Fruit fly (Drosophila melanogaster) whole organism, adult: ENCODE results near the gene FASN2.

ENCODE experiments used
- CG11617 ChIP-seq: fragments of 200-800 bp; sonication (Bioruptor generic); optimal IDR thresholded peaks from 2 replicates; lab custom pipeline; 2017; ENCODE audit warnings: mild to moderate bottlenecking, missing biosample characterization, missing genetic modification reagents, missing genetic modification characterization
- CG12768 ChIP-seq: fragments of 200-800 bp; sonication (Bioruptor generic); optimal IDR thresholded peaks from 2 replicates; lab custom pipeline; 2017; ENCODE audit warnings: missing biosample characterization, missing genetic modification characterization, mild to moderate bottlenecking, moderate library complexity, missing genetic modification reagents
- CG14711 ChIP-seq: fragments of 200-800 bp; sonication (Bioruptor generic); optimal IDR thresholded peaks from 2 replicates; lab custom pipeline; 2018; ENCODE audit warnings: missing biosample characterization, mild to moderate bottlenecking, missing genetic modification characterization, moderate library complexity
- CG1620 ChIP-seq: fragments of 200-800 bp; sonication (Bioruptor generic); optimal IDR thresholded peaks from 2 replicates; lab custom pipeline; 2016; ENCODE audit warnings: missing biosample characterization, missing genetic modification characterization
- CG33017 ChIP-seq: fragments of 200-800 bp; sonication (Bioruptor generic); optimal IDR thresholded peaks from 2 replicates; lab custom pipeline; 2018; ENCODE audit warnings: missing biosample characterization, mild to moderate bottlenecking, missing genetic modification characterization, moderate library complexity
- CG5204 ChIP-seq: fragments of 200-800 bp; sonication (Bioruptor generic); optimal IDR thresholded peaks from 2 replicates; lab custom pipeline; 2016; ENCODE audit warnings: missing biosample characterization, missing genetic modification characterization
- CG7045 ChIP-seq: fragments of 200-800 bp; sonication (Bioruptor generic); optimal IDR thresholded peaks from 2 replicates; lab custom pipeline; 2017; ENCODE audit warnings: missing biosample characterization, mild to moderate bottlenecking, missing genetic modification characterization
- CG7101 ChIP-seq: fragments of 200-800 bp; sonication (Bioruptor generic); optimal IDR thresholded peaks from 2 replicates; lab custom pipeline; 2018; ENCODE audit warnings: missing biosample characterization, mild to moderate bottlenecking, missing genetic modification characterization, moderate library complexity
- Clk ChIP-seq: fragments of 200-800 bp; sonication (Bioruptor generic); optimal IDR thresholded peaks from 2 replicates; lab custom pipeline; 2017; ENCODE audit warnings: missing biosample characterization, missing genetic modification characterization
- Crg-1 ChIP-seq: fragments of 200-800 bp; sonication (Bioruptor generic); optimal IDR thresholded peaks from 2 replicates; lab custom pipeline; 2016; ENCODE audit warnings: missing biosample characterization, missing genetic modification characterization
- Hr96 ChIP-seq: fragments of 200-800 bp; sonication (Bioruptor generic); optimal IDR thresholded peaks from 2 replicates; lab custom pipeline; 2016; ENCODE audit warnings: missing biosample characterization, missing genetic modification characterization
- Mnt ChIP-seq: fragments of 200-800 bp; sonication (Bioruptor generic); optimal IDR thresholded peaks from 2 replicates; lab custom pipeline; 2016; ENCODE audit warnings: missing biosample characterization, mild to moderate bottlenecking, missing genetic modification characterization
- bab1 ChIP-seq: fragments of 200-800 bp; sonication (Bioruptor generic); optimal IDR thresholded peaks from 3 replicates; lab custom pipeline; 2019; ENCODE audit warnings: missing biosample characterization, mild to moderate bottlenecking, missing genetic modification characterization, moderate library complexity
- cic ChIP-seq: fragments of 200-800 bp; sonication (Bioruptor generic); optimal IDR thresholded peaks from 2 replicates; lab custom pipeline; 2017; ENCODE audit warnings: missing biosample characterization, mild to moderate bottlenecking, missing genetic modification characterization, moderate library complexity
- cnc ChIP-seq, 2 experiments: fragments of >200 bp; optimal IDR thresholded peaks; 2 replicates each; lab custom pipeline; 2017
- kay ChIP-seq: fragments of 200-800 bp; sonication (Bioruptor generic); peaks from one replicate; lab custom pipeline; 2016; ENCODE audit warnings: missing biosample characterization, missing genetic modification characterization, borderline replicate concordance
- ovo ChIP-seq: fragments of 200-800 bp; sonication (Bioruptor generic); optimal IDR thresholded peaks from 2 replicates; lab custom pipeline; 2016; ENCODE audit warnings: missing biosample characterization, missing genetic modification characterization
- pad ChIP-seq: fragments of 200-800 bp; sonication (Bioruptor generic); optimal IDR thresholded peaks from 3 replicates; lab custom pipeline; 2017; ENCODE audit warnings: missing biosample characterization, missing genetic modification characterization, mild to moderate bottlenecking, moderate library complexity, missing genetic modification reagents
- tj ChIP-seq: fragments of 200-800 bp; sonication (Bioruptor generic); optimal IDR thresholded peaks from 3 replicates; lab custom pipeline; 2017; ENCODE audit warnings: missing biosample characterization, mild to moderate bottlenecking, missing genetic modification characterization, moderate library complexity
- toe ChIP-seq: fragments of 200-800 bp; sonication (Bioruptor generic); optimal IDR thresholded peaks from 2 replicates; lab custom pipeline; 2016; ENCODE audit warnings: missing biosample characterization, missing genetic modification characterization

The FASN2 gene

dm6 chr2L:3043647-3044046, at the start of gene FASN2:
Gene FASN2 (plus strand): TSS chr2L:3043947.
- TF ChIP-seq CG7101 (tag; lab: Kevin White, UChicago) (no peak), tj (GFP tag; lab: Kevin White, UChicago) (no peak), kay (GFP tag; lab: Kevin White, UChicago) (no peak), Clk (no peak), cic (GFP tag; lab: Kevin White, UChicago) (peak; percentile 3), Hr96 (GFP tag; lab: Kevin White, UChicago) (no peak)

- no peak for TF ChIP-seq CG7045 (GFP tag; lab: Kevin White, UChicago)
- no peak for TF ChIP-seq CG1620 (GFP tag; lab: Kevin White, UChicago)
- peak; percentile 61 for TF ChIP-seq tj (GFP tag; lab: Kevin White, UChicago)
- TF ChIP-seq CG7101 (tag; lab: Kevin White, UChicago) = no peak
- no peak for TF ChIP-seq CG11617
- TF ChIP-seq CG5204 (GFP tag; lab: Kevin White, UChicago) = no peak
- TF ChIP-seq toe (GFP tag; lab: Kevin White, UChicago) = no peak
- TF ChIP-seq bab1 = peak; percentile 19
- TF ChIP-seq Mnt (GFP tag; lab: Kevin White, UChicago) = no peak
These were observed 44.6 kb upstream of the FASN2 start, which contains the start of gene Ccdc85 for dm6 chr2L:2999113-2999512. Gene Ccdc85 (plus strand): TSS chr2L:2999286.

- TF ChIP-seq CG11617 (no peak), kay (GFP tag; lab: Kevin White, UChicago) (no peak), CG5204 (GFP tag; lab: Kevin White, UChicago) (no peak), CG7045 (GFP tag; lab: Kevin White, UChicago) (no peak), Mnt (GFP tag; lab: Kevin White, UChicago) (no peak), Crg-1 (GFP tag; lab: Kevin White, UChicago) (no peak), bab1 (no peak), ovo (no peak), Clk (no peak)
These were observed 44.1 kb upstream of the FASN2 start for dm6 chr2L:2999609-3000008.

- TF ChIP-seq tj (GFP tag; lab: Kevin White, UChicago) (no peak), pad (GFP tag; lab: Kevin White, UChicago) (no peak), CG14711 (tag; lab: Kevin White, UChicago) (no peak), CG5204 (GFP tag; lab: Kevin White, UChicago) (no peak)
These were observed 43.2 kb upstream of the FASN2 start for dm6 chr2L:3000517-3000934.

DNA sequence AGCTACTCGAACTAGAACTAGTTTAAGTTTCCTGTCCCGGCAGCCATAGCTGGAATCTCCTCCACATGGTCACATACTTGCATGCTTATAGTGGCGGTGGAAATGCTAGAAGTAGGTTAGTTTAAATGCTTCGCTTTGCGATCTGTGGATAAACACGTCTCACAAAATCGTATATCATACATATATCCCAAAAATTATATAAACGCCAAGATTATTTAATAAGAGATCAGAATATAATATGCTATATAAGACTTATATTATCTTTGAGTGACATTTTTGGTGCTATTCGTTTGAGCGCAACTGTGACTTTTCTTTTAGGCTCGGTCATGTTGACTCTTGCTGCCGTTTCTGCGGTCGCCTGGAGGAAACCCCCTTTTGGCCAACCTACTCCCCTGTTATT, 41.8 kb upstream of the FASN2 start:
- TF ChIP-seq CG14711 (tag; lab: Kevin White, UChicago) = no peak
- no peak for TF ChIP-seq Clk
- no peak for TF ChIP-seq Mnt (GFP tag; lab: Kevin White, UChicago)
- no peak for TF ChIP-seq CG7045 (GFP tag; lab: Kevin White, UChicago)
- TF ChIP-seq CG7101 (tag; lab: Kevin White, UChicago) = no peak
- no peak for TF ChIP-seq CG11617
- TF ChIP-seq Crg-1 (GFP tag; lab: Kevin White, UChicago) = no peak
- TF ChIP-seq CG12768 (GFP tag; lab: Kevin White, UChicago) = no peak
- TF ChIP-seq ovo = no peak
- TF ChIP-seq pad (GFP tag; lab: Kevin White, UChicago) = no peak
- no peak for TF ChIP-seq cic (GFP tag; lab: Kevin White, UChicago)
- no peak for TF ChIP-seq CG5204 (GFP tag; lab: Kevin White, UChicago)
- TF ChIP-seq Hr96 (GFP tag; lab: Kevin White, UChicago) = no peak
- TF ChIP-seq tj (GFP tag; lab: Kevin White, UChicago) = no peak
- no peak for TF ChIP-seq cnc (optimal IDR thresholded peaks at IDR 0.05; lab: Kevin White, UChicago)
- no peak for TF ChIP-seq CG33017 (tag; lab: Kevin White, UChicago)

DNA sequence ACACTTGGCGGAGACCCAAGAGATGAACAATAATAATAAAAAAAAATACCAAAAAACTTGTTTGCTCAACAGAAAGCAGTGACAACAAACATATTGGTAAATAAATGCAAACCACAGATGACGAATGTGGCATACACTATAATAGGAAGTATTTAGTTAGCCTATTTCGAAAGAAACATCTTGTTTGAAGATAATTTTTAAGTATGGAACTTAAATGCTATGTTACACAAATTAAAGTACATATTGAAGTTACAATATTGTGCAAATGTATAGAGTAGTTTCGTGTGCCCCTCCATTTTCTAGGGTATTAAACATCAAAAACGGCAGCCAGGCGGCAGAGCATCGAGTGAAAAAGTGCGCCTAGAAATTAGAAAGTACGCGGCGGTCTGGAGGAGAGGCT, 40.3 kb upstream of the FASN2 start:
- no peak for TF ChIP-seq Mnt (GFP tag; lab: Kevin White, UChicago)
- TF ChIP-seq kay (GFP tag; lab: Kevin White, UChicago) = no peak
- TF ChIP-seq tj (GFP tag; lab: Kevin White, UChicago) = no peak
- TF ChIP-seq ovo = no peak
- TF ChIP-seq CG12768 (GFP tag; lab: Kevin White, UChicago) = no peak
- TF ChIP-seq Clk = no peak
- no peak for TF ChIP-seq CG7101 (tag; lab: Kevin White, UChicago)
- no peak for TF ChIP-seq toe (GFP tag; lab: Kevin White, UChicago)
- no peak for TF ChIP-seq CG14711 (tag; lab: Kevin White, UChicago)
- no peak for TF ChIP-seq cnc (optimal IDR thresholded peaks at IDR 0.05; lab: Kevin White, UChicago)
- TF ChIP-seq CG7045 (GFP tag; lab: Kevin White, UChicago) = no peak
- no peak for TF ChIP-seq pad (GFP tag; lab: Kevin White, UChicago)
- TF ChIP-seq Hr96 (GFP tag; lab: Kevin White, UChicago) = no peak
- no peak for TF ChIP-seq Crg-1 (GFP tag; lab: Kevin White, UChicago)

dm6 chr2L:3004601-3005000, 39.1 kb upstream of the FASN2 start:
- TF ChIP-seq kay (GFP tag; lab: Kevin White, UChicago) (no peak), CG1620 (GFP tag; lab: Kevin White, UChicago) (no peak), CG14711 (tag; lab: Kevin White, UChicago) (no peak), toe (GFP tag; lab: Kevin White, UChicago) (no peak), CG11617 (no peak), CG7045 (GFP tag; lab: Kevin White, UChicago) (no peak), cnc (optimal IDR thresholded peaks at IDR 0.05; lab: Kevin White, UChicago) (no peak), tj (GFP tag; lab: Kevin White, UChicago) (no peak), Clk (no peak), ovo (no peak), bab1 (no peak), Hr96 (GFP tag; lab: Kevin White, UChicago) (no peak), cic (GFP tag; lab: Kevin White, UChicago) (no peak), Crg-1 (GFP tag; lab: Kevin White, UChicago) (no peak)
